Worm (Caenorhabditis elegans): ENCODE measurements around the gene T20D4.19.

DNA sequence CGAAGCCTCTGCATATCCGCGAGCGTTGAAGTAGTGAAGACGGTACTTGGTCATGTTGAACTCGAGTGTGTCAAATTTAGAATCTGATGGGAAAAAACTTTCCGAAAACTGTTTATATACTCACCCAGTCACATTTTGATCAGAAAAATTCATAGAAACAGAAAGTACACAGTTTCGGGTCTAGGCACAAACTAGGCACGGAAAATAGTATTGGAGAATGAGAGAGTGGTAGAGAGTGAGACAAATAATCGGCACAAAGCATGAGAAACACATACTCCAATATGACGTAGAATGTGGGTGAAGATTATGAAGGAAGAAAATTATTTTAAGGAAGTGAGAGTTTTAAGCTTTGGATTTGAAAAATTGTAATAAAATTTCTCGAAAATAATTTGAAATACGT is 37.0 kb upstream of the T20D4.19 start, which contains the start of gene gst-33:
- TF ChIP-seq ets-4 (GFP tag; optimal IDR thresholded peaks at IDR 0.05) (no peak), nfya-1 (tag; optimal IDR thresholded peaks at IDR 0.05; ENCODE audit: borderline replicate concordance, insufficient read depth) (no peak), T07F8.4 (tag; optimal IDR thresholded peaks at IDR 0.05) (no peak), dpff-1 (tag; optimal IDR thresholded peaks at IDR 0.05) (no peak), lsl-1 (GFP tag; optimal IDR thresholded peaks at IDR 0.05) (no peak), pha-4 (tag; optimal IDR thresholded peaks at IDR 0.05) (no peak), hrde-1 (tag; optimal IDR thresholded peaks at IDR 0.05; ENCODE audit: borderline replicate concordance) (no peak), bed-1 (GFP tag; IDR thresholded peaks at IDR 0.05) (no peak), K11D2.4 (GFP tag; IDR thresholded peaks at IDR 0.05) (no peak), ztf-28 (GFP tag; IDR thresholded peaks at IDR 0.05) (no peak), xnd-1 (tag; optimal IDR thresholded peaks at IDR 0.05) (no peak), nhr-80 (tag; optimal IDR thresholded peaks at IDR 0.05) (no peak)

All from whole organism, young adult.